Worm (Caenorhabditis elegans) whole organism, young adult: ENCODE measurements around the gene oma-1.

Experiments used
- F49E8.2 ChIP-seq: sonication (generic microtip); optimal IDR thresholded peaks from 3 replicates; lab custom pipeline; 2017; ENCODE audit warnings: missing genetic modification characterization, mild to moderate bottlenecking, missing compliant biosample characterization, antibody characterized with exemption, moderate library complexity; ENCODE audit not compliant: insufficient read depth
- F57A8.1 ChIP-seq: fragments of 200-800 bp; sonication (Bioruptor generic); optimal IDR thresholded peaks from 2 replicates; lab custom pipeline; 2018; ENCODE audit warnings: mild to moderate bottlenecking, missing genetic modification characterization, moderate library complexity, missing compliant biosample characterization
- hlh-12 ChIP-seq: sonication (generic microtip); optimal IDR thresholded peaks from 2 replicates; lab custom pipeline; 2016; ENCODE audit warnings: missing genetic modification characterization, missing compliant biosample characterization
- mel-28 ChIP-seq: sonication (generic microtip); optimal IDR thresholded peaks from 2 replicates; lab custom pipeline; 2016; ENCODE audit warnings: borderline replicate concordance, mild to moderate bottlenecking, missing genetic modification characterization, missing compliant biosample characterization
- pha-4 ChIP-seq: fragments of 150-350 bp; sonication (generic microtip); optimal IDR thresholded peaks from 2 replicates; lab custom pipeline; 2014; ENCODE audit warnings: missing biosample characterization, missing genetic modification reagents, missing genetic modification characterization

DNA sequence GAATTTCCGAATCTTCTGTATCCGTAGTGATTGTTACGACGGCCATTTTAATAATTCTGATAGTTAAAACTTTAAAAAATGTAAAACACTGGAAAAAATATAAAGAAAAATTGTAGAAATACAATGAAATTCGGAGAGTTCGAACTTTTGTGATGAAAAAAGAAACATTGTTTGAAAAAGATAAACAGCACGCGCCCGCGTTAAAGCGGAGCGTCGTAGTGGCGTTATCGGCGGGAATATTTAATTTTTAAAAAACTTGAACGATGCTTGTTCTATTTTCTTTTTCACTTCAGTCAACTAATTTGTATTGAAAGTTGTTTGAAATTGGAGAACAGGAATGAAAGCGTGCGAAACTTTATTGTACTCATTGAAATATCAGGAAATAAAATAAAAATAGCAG, 19.2 kb upstream of the oma-1 start, which contains the start of gene npp-23:
- TF ChIP-seq F57A8.1 (no peak), pha-4 (tag; lab: Kevin White, UChicago) (no peak), hlh-12 (tag; lab: Kevin White, UChicago) (no peak), mel-28 (tag; lab: Kevin White, UChicago) (no peak), F49E8.2 (tag; lab: Kevin White, UChicago) (no peak)
